Fruit fly (Drosophila melanogaster) whole organism, embryonic: Measurements from ENCODE around the gene CG13384.

Source experiments
- BEAF-32 ChIP-seq: fragments of 200-800 bp; sonication (Bioruptor generic); optimal IDR thresholded peaks from 3 replicates; lab custom pipeline; 2017; ENCODE audit warnings: missing biosample characterization, missing genetic modification characterization, mild to moderate bottlenecking, moderate library complexity, missing genetic modification reagents
- CG11723 ChIP-seq: fragments of 200-800 bp; sonication (Bioruptor generic); optimal IDR thresholded peaks from 2 replicates; lab custom pipeline; 2017; ENCODE audit warnings: missing biosample characterization, mild to moderate bottlenecking, missing genetic modification characterization
- CG12391 ChIP-seq: fragments of 200-800 bp; sonication (Bioruptor generic); optimal IDR thresholded peaks from 3 replicates; lab custom pipeline; 2018; ENCODE audit warnings: missing biosample characterization, mild to moderate bottlenecking, missing genetic modification characterization, moderate library complexity
- CG12659 ChIP-seq: fragments of 200-800 bp; sonication (Bioruptor generic); optimal IDR thresholded peaks from 3 replicates; lab custom pipeline; 2017; ENCODE audit warnings: mild to moderate bottlenecking, missing biosample characterization, missing genetic modification reagents, missing genetic modification characterization
- CG13287 ChIP-seq: fragments of 200-800 bp; sonication (Bioruptor generic); IDR thresholded peaks from 2 replicates; pipeline ENCODE4 v1.3.6; 2022; ENCODE audit warnings: missing biosample characterization, missing genetic modification characterization; ENCODE audit not compliant: partially characterized antibody
- CG14860 ChIP-seq: fragments of 200-800 bp; sonication (Bioruptor generic); IDR thresholded peaks from 3 replicates; pipeline ENCODE4 v1.3.6; 2022; ENCODE audit warnings: missing biosample characterization, missing genetic modification characterization; ENCODE audit not compliant: partially characterized antibody
- CG1602 ChIP-seq: fragments of 200-800 bp; sonication (Bioruptor generic); optimal IDR thresholded peaks from 3 replicates; lab custom pipeline; 2016; ENCODE audit warnings: missing biosample characterization, missing genetic modification characterization
- CG2116 ChIP-seq: fragments of 200-800 bp; sonication (Bioruptor generic); optimal IDR thresholded peaks from 3 replicates; lab custom pipeline; 2018; ENCODE audit warnings: missing biosample characterization, mild to moderate bottlenecking, missing genetic modification characterization
- CG2129 ChIP-seq: fragments of 200-800 bp; sonication (Bioruptor generic); IDR thresholded peaks from 2 replicates; pipeline ENCODE4 v1.3.6; 2022; ENCODE audit warnings: missing biosample characterization, missing genetic modification characterization; ENCODE audit not compliant: partially characterized antibody
- CG2712 ChIP-seq: fragments of 200-800 bp; optimal IDR thresholded peaks from 3 replicates; lab custom pipeline; 2019; ENCODE audit warnings: missing biosample characterization, mild to moderate bottlenecking, missing genetic modification characterization, moderate library complexity
- CG34422 ChIP-seq: fragments of 200-800 bp; sonication (Bioruptor generic); IDR thresholded peaks from 3 replicates; pipeline ENCODE4 v1.3.6; 2022; ENCODE audit warnings: missing biosample characterization, missing genetic modification characterization
- CG4328 ChIP-seq: fragments of 200-800 bp; sonication (Bioruptor generic); optimal IDR thresholded peaks from 3 replicates; lab custom pipeline; 2017; ENCODE audit warnings: missing biosample characterization, missing genetic modification reagents, missing genetic modification characterization
- CG6254 ChIP-seq: fragments of 200-800 bp; sonication (Bioruptor generic); optimal IDR thresholded peaks from 3 replicates; lab custom pipeline; 2017; ENCODE audit warnings: mild to moderate bottlenecking, missing biosample characterization, missing genetic modification reagents, missing genetic modification characterization
- CG6689 ChIP-seq: fragments of 200-800 bp; sonication (Bioruptor generic); IDR thresholded peaks from 2 replicates; pipeline ENCODE4 v1.3.6; 2022; ENCODE audit warnings: missing biosample characterization, missing genetic modification characterization
- CG9727 ChIP-seq: fragments of 200-800 bp; sonication (Bioruptor generic); optimal IDR thresholded peaks from 3 replicates; lab custom pipeline; 2017; ENCODE audit warnings: missing biosample characterization, mild to moderate bottlenecking, missing genetic modification characterization
- Hr3 ChIP-seq: fragments of 200-800 bp; sonication (Bioruptor generic); optimal IDR thresholded peaks from 3 replicates; lab custom pipeline; 2016; ENCODE audit warnings: missing biosample characterization, missing genetic modification characterization
- Hr51 ChIP-seq, 2 experiments: fragments of 200-800 bp; sonication (Bioruptor generic); optimal IDR thresholded peaks; 2 replicates in 1 of 2; 3 replicates in 1 of 2; lab custom pipeline; 2016 to 2018; ENCODE audit warnings: missing biosample characterization in 2 of 2, missing genetic modification characterization in 2 of 2, mild to moderate bottlenecking in 1 of 2, moderate library complexity in 1 of 2
- MESR4 ChIP-seq: fragments of 200-800 bp; sonication (Bioruptor generic); optimal IDR thresholded peaks from 2 replicates; lab custom pipeline; 2018; ENCODE audit warnings: missing biosample characterization, mild to moderate bottlenecking, missing genetic modification characterization, moderate library complexity
- Meics ChIP-seq: fragments of 200-800 bp; sonication (Bioruptor generic); optimal IDR thresholded peaks from 2 replicates; lab custom pipeline; 2017; ENCODE audit warnings: missing biosample characterization, mild to moderate bottlenecking, missing genetic modification characterization
- Optix ChIP-seq: fragments of 200-800 bp; sonication (Bioruptor generic); IDR thresholded peaks from 3 replicates; pipeline ENCODE4 v1.3.6; 2022; ENCODE audit warnings: missing biosample characterization, missing genetic modification characterization
- Pdp1 ChIP-seq, 2 experiments: fragments of 200-800 bp; sonication (Bioruptor generic); optimal IDR thresholded peaks; 3 replicates each; lab custom pipeline; 2016; ENCODE audit warnings: missing biosample characterization in 2 of 2, missing genetic modification characterization in 2 of 2, mild to moderate bottlenecking in 1 of 2, moderate library complexity in 1 of 2
- Scr ChIP-seq: fragments of 200-800 bp; sonication (Bioruptor generic); IDR thresholded peaks from 2 replicates; pipeline ENCODE4 v1.3.6; 2022; ENCODE audit warnings: missing biosample characterization, missing genetic modification characterization; ENCODE audit not compliant: partially characterized antibody
- Sox102F ChIP-seq: fragments of 200-800 bp; sonication (Bioruptor generic); optimal IDR thresholded peaks from 2 replicates; lab custom pipeline; 2018; ENCODE audit warnings: missing biosample characterization, mild to moderate bottlenecking, missing genetic modification characterization, moderate library complexity
- Spps ChIP-seq: fragments of 200-800 bp; sonication (Bioruptor generic); optimal IDR thresholded peaks from 2 replicates; lab custom pipeline; 2018; ENCODE audit warnings: missing biosample characterization, mild to moderate bottlenecking, missing genetic modification characterization
- TFAM ChIP-seq: fragments of 200-800 bp; sonication (Bioruptor generic); optimal IDR thresholded peaks from 2 replicates; lab custom pipeline; 2017; ENCODE audit warnings: missing biosample characterization, missing genetic modification characterization, inconsistent platforms
- bbx ChIP-seq: fragments of 200-800 bp; sonication (Bioruptor generic); IDR thresholded peaks from 2 replicates; pipeline ENCODE4 v1.3.6; 2022; ENCODE audit warnings: missing biosample characterization, missing genetic modification characterization; ENCODE audit not compliant: partially characterized antibody
- bigmax ChIP-seq: fragments of 200-800 bp; sonication (Bioruptor generic); optimal IDR thresholded peaks from 2 replicates; lab custom pipeline; 2018; ENCODE audit warnings: missing biosample characterization, mild to moderate bottlenecking, missing genetic modification characterization
- bsh ChIP-seq, 2 experiments: fragments of 200-800 bp; sonication (Bioruptor generic); optimal IDR thresholded peaks; 2 replicates each; lab custom pipeline; 2017 to 2018; ENCODE audit warnings: mild to moderate bottlenecking in 2 of 2, missing biosample characterization in 2 of 2, missing genetic modification characterization in 2 of 2, moderate library complexity in 1 of 2
- btn ChIP-seq: fragments of 200-800 bp; sonication (Bioruptor generic); optimal IDR thresholded peaks from 2 replicates; lab custom pipeline; 2016; ENCODE audit warnings: missing biosample characterization, missing genetic modification characterization
- disco-r ChIP-seq: fragments of 200-800 bp; sonication (Bioruptor generic); optimal IDR thresholded peaks from 2 replicates; lab custom pipeline; 2016; ENCODE audit warnings: missing biosample characterization, missing genetic modification characterization
- dm ChIP-seq: fragments of 200-800 bp; sonication (Bioruptor generic); optimal IDR thresholded peaks from 3 replicates; lab custom pipeline; 2016; ENCODE audit warnings: missing biosample characterization, missing genetic modification characterization
- dmrt99B ChIP-seq: fragments of 200-800 bp; sonication (Bioruptor generic); optimal IDR thresholded peaks from 2 replicates; lab custom pipeline; 2018; ENCODE audit warnings: missing biosample characterization, mild to moderate bottlenecking, missing genetic modification characterization, moderate library complexity
- dpn ChIP-seq, 2 experiments: fragments of 200-800 bp; sonication (Bioruptor generic); optimal IDR thresholded peaks; 3 replicates each; lab custom pipeline; 2016; ENCODE audit warnings: missing biosample characterization in 2 of 2, missing genetic modification characterization in 2 of 2
- ems ChIP-seq: fragments of 200-800 bp; sonication (Bioruptor generic); optimal IDR thresholded peaks from 3 replicates; lab custom pipeline; 2016; ENCODE audit warnings: missing biosample characterization, missing genetic modification characterization
- fd102C ChIP-seq: fragments of 200-800 bp; sonication (Bioruptor generic); optimal IDR thresholded peaks from 2 replicates; lab custom pipeline; 2018; ENCODE audit warnings: missing biosample characterization, mild to moderate bottlenecking, missing genetic modification characterization, moderate library complexity
- fu2 ChIP-seq: fragments of 200-800 bp; sonication (Bioruptor generic); optimal IDR thresholded peaks from 2 replicates; lab custom pipeline; 2016; ENCODE audit warnings: missing biosample characterization, missing genetic modification characterization
- grau ChIP-seq: fragments of 200-800 bp; optimal IDR thresholded peaks from 3 replicates; lab custom pipeline; 2019; ENCODE audit warnings: missing biosample characterization, mild to moderate bottlenecking, missing genetic modification characterization, moderate library complexity
- kni ChIP-seq: fragments of 200-800 bp; sonication (Bioruptor generic); optimal IDR thresholded peaks from 3 replicates; lab custom pipeline; 2017; ENCODE audit warnings: mild to moderate bottlenecking, missing biosample characterization, missing genetic modification reagents, missing genetic modification characterization
- mam ChIP-seq: fragments of 200-800 bp; sonication (Bioruptor generic); optimal IDR thresholded peaks from 3 replicates; lab custom pipeline; 2016; ENCODE audit warnings: missing biosample characterization, missing genetic modification characterization
- mirr ChIP-seq: fragments of 200-800 bp; sonication (Bioruptor generic); optimal IDR thresholded peaks from 3 replicates; lab custom pipeline; 2018; ENCODE audit warnings: missing biosample characterization, mild to moderate bottlenecking, missing genetic modification characterization
- nerfin-2 ChIP-seq: fragments of 200-800 bp; sonication (Bioruptor generic); IDR thresholded peaks from 2 replicates; pipeline ENCODE4 v1.3.6; 2022; ENCODE audit warnings: missing biosample characterization, missing genetic modification characterization; ENCODE audit not compliant: partially characterized antibody
- psq ChIP-seq: fragments of 200-800 bp; sonication (Bioruptor generic); optimal IDR thresholded peaks from 2 replicates; lab custom pipeline; 2017; ENCODE audit warnings: missing biosample characterization, missing genetic modification characterization
- scrt ChIP-seq: fragments of 200-800 bp; sonication (Bioruptor generic); optimal IDR thresholded peaks from 2 replicates; lab custom pipeline; 2018; ENCODE audit warnings: missing biosample characterization, mild to moderate bottlenecking, missing genetic modification characterization, moderate library complexity
- sisA ChIP-seq: fragments of 200-800 bp; sonication (Bioruptor generic); IDR thresholded peaks from 2 replicates; pipeline ENCODE4 v1.3.6; 2022; ENCODE audit warnings: missing biosample characterization, missing genetic modification characterization
- slbo ChIP-seq: fragments of 200-800 bp; sonication (Bioruptor generic); IDR thresholded peaks from 2 replicates; pipeline ENCODE4 v1.3.6; 2022; ENCODE audit warnings: missing biosample characterization, missing genetic modification characterization
- trh ChIP-seq: fragments of 200-800 bp; sonication (Bioruptor generic); optimal IDR thresholded peaks from 2 replicates; lab custom pipeline; 2016; ENCODE audit warnings: missing biosample characterization, missing genetic modification characterization
- vvl ChIP-seq: fragments of 200-800 bp; sonication (Bioruptor generic); IDR thresholded peaks from 2 replicates; pipeline ENCODE4 v1.3.6; 2022; ENCODE audit warnings: missing biosample characterization, missing genetic modification characterization
- zfh2 ChIP-seq: fragments of 200-800 bp; sonication (Bioruptor generic); optimal IDR thresholded peaks from 2 replicates; lab custom pipeline; 2016; ENCODE audit warnings: missing biosample characterization, missing genetic modification characterization

CG13384 gene

dm6 chr2L:8381508-8382036, 2.7 kb upstream of the CG13384 start, which contains the start of gene AlaRS (continued):
- peak in 1 of 2 experiments; percentile 60 for TF ChIP-seq Pdp1 (GFP tag; optimal IDR thresholded peaks at IDR 0.05; lab: Kevin White, UChicago)
- peak; percentile 28 for TF ChIP-seq Meics
- TF ChIP-seq sisA: no peak
- TF ChIP-seq TFAM (GFP tag; lab: Kevin White, UChicago): no peak
- TF ChIP-seq kni: peak; percentile 58
- TF ChIP-seq CG9727: peak; percentile 8
- TF ChIP-seq mam (GFP tag; lab: Kevin White, UChicago): peak; percentile 25
- TF ChIP-seq Scr (GFP tag; lab: Robert Waterston, UW): peak; percentile 75
- no peak for TF ChIP-seq fu2
- TF ChIP-seq CG11723 (GFP tag; lab: Kevin White, UChicago): peak; percentile 22
- peak; percentile 40 for TF ChIP-seq CG6254 (GFP tag; lab: Kevin White, UChicago)
- peak; percentile 57 for TF ChIP-seq CG12659 (GFP tag; lab: Kevin White, UChicago)
- TF ChIP-seq CG12391 (tag; lab: Kevin White, UChicago): peak; percentile 67
- TF ChIP-seq dpn (GFP tag; optimal IDR thresholded peaks at IDR 0.05; lab: Kevin White, UChicago): peak; percentile 8 to 26
- TF ChIP-seq CG4328: peak; percentile 27
- TF ChIP-seq CG1602: peak; percentile 3
- peak; percentile 36; the same call in 1 of the 2 replicates for TF ChIP-seq nerfin-2
- TF ChIP-seq trh: no peak
- TF ChIP-seq CG13287 (GFP tag; lab: Robert Waterston, UW): peak; percentile 83
- TF ChIP-seq ems (GFP tag; lab: Kevin White, UChicago): peak; percentile 18
- TF ChIP-seq CG34422 (GFP tag; lab: Robert Waterston, UW): 0 out of 3 replicates have a peak, but pooled peaks have one; percentile 26
- no peak for TF ChIP-seq zfh2 (GFP tag; lab: Kevin White, UChicago)
- no peak for TF ChIP-seq scrt
- peak; percentile 44; the same call in 1 of the 2 replicates for TF ChIP-seq vvl (GFP tag; lab: Robert Waterston, UW)
- TF ChIP-seq btn (GFP tag; lab: Kevin White, UChicago): no peak
- TF ChIP-seq grau (tag; lab: Kevin White, UChicago): peak; percentile 66
- TF ChIP-seq CG2129 (GFP tag; lab: Robert Waterston, UW): peak; percentile 35
- peak; percentile 77 for TF ChIP-seq MESR4 (GFP tag; lab: Kevin White, UChicago)
- TF ChIP-seq CG2116 (GFP tag; lab: Kevin White, UChicago): peak; percentile 81
- TF ChIP-seq CG6689 (GFP tag; lab: Robert Waterston, UW): peak; percentile 24; the same call in 1 of the 2 replicates
- peak in 1 of 2 experiments; percentile 46 for TF ChIP-seq Hr51 (GFP tag; optimal IDR thresholded peaks at IDR 0.05; lab: Kevin White, UChicago)
- peak; percentile 43 for TF ChIP-seq dm (GFP tag; lab: Kevin White, UChicago)
- TF ChIP-seq psq (GFP tag; lab: Kevin White, UChicago): no peak
- no peak for TF ChIP-seq fd102C (GFP tag; lab: Kevin White, UChicago)
- peak; percentile 27 for TF ChIP-seq dmrt99B (tag; lab: Kevin White, UChicago)
- TF ChIP-seq BEAF-32 (GFP tag; lab: Kevin White, UChicago): peak; percentile 70
- TF ChIP-seq CG14860 (GFP tag; lab: Robert Waterston, UW): peak; percentile 41; the same call in 1 of the 3 replicates
- peak; percentile 37; the same call in 1 of the 2 replicates for TF ChIP-seq slbo
- no peak for TF ChIP-seq disco-r (GFP tag; lab: Kevin White, UChicago)
- peak; percentile 68 for TF ChIP-seq bigmax (GFP tag; lab: Kevin White, UChicago)
- TF ChIP-seq bsh (GFP tag; optimal IDR thresholded peaks at IDR 0.05; lab: Kevin White, UChicago): peak; percentile 8 to 35
- TF ChIP-seq CG2712 (tag; lab: Kevin White, UChicago): peak; percentile 61
- TF ChIP-seq bbx: peak; percentile 57; the same call in 1 of the 2 replicates
- no peak for TF ChIP-seq Optix (GFP tag; lab: Robert Waterston, UW)
- peak; percentile 31 for TF ChIP-seq Sox102F (GFP tag; lab: Kevin White, UChicago)
- TF ChIP-seq mirr (GFP tag; lab: Kevin White, UChicago): no peak
- TF ChIP-seq Hr3: peak; percentile 24
- TF ChIP-seq Spps (tag; lab: Kevin White, UChicago): peak; percentile 23
